Worm (Caenorhabditis elegans): ENCODE results near the gene K07D4.5.

DNA sequence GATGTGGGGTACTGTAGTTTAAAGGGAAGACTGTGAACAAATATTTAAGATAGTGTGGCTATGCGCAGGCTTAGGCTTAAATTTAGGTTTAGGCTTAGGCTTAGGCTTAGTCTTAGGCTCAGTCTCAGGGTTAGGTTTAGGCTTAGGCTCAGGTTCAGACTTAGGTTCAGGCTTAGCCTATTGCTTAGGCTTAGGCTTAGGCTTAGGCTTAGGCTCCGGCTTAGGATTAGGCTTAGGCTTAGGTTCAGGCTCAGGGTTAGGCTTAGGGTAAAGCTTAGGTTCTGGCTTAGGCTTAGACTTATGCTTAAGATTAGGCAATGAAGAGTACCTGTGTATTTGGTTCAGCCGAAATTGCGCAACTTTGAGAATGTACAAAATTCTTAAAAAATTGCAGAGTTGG is 41.1 kb downstream of the K07D4.5 start:
- TF ChIP-seq gmeb-1 (tag; optimal IDR thresholded peaks at IDR 0.05): no peak
- no peak for TF ChIP-seq nhr-77 (tag; optimal IDR thresholded peaks at IDR 0.05)
- no peak for TF ChIP-seq unc-62 (GFP tag; optimal IDR thresholded peaks at IDR 0.05)
- TF ChIP-seq mab-5 (tag; optimal IDR thresholded peaks at IDR 0.05): no peak
- no peak for TF ChIP-seq lin-11 (tag; optimal IDR thresholded peaks at IDR 0.05)
- TF ChIP-seq lin-13 (GFP tag; optimal IDR thresholded peaks at IDR 0.05): no peak
- no peak for TF ChIP-seq elt-1 (tag; optimal IDR thresholded peaks at IDR 0.05)
- no peak for TF ChIP-seq ceh-82 (tag; optimal IDR thresholded peaks at IDR 0.05)
- no peak for TF ChIP-seq nhr-25 (tag; optimal IDR thresholded peaks at IDR 0.05)
- no peak for TF ChIP-seq snpc-4 (tag; optimal IDR thresholded peaks at IDR 0.05)
- no peak for TF ChIP-seq zag-1 (tag; optimal IDR thresholded peaks at IDR 0.05)
- no peak for TF ChIP-seq unc-39 (tag; optimal IDR thresholded peaks at IDR 0.05)
- no peak for TF ChIP-seq unc-55 (GFP tag; optimal IDR thresholded peaks at IDR 0.05)

All from whole organism, L2 larva.